Fruit fly (Drosophila melanogaster) whole organism, larva: ENCODE measurements around the gene mRpL21.

ENCODE experiments used
- noc ChIP-seq: fragments of 200-800 bp; sonication (Bioruptor generic); optimal IDR thresholded peaks from 3 replicates; lab custom pipeline; 2019; ENCODE audit warnings: missing biosample characterization, mild to moderate bottlenecking, missing genetic modification characterization, moderate library complexity

mRpL21 gene

dm6 chr3L:19230801-19231547 lies 23.9 kb downstream of the mRpL21 start:
- TF ChIP-seq noc (tag; lab: Kevin White, UChicago) = no peak

- no peak for TF ChIP-seq noc (tag; lab: Kevin White, UChicago)
Measured at dm6 chr3L:19229491-19229890, 25.4 kb downstream of the mRpL21 start.

dm6 chr3L:19228857-19229398 lies 25.9 kb downstream of the mRpL21 start:
- TF ChIP-seq noc (tag; lab: Kevin White, UChicago) = no peak

- no peak for TF ChIP-seq noc (tag; lab: Kevin White, UChicago)
Measured at dm6 chr3L:19228371-19228817, 26.5 kb downstream of the mRpL21 start.

dm6 chr3L:19225687-19226086 lies 29.2 kb downstream of the mRpL21 start:
- no peak for TF ChIP-seq noc (tag; lab: Kevin White, UChicago)

dm6 chr3L:19221455-19221854 lies 33.4 kb downstream of the mRpL21 start:
- no peak for TF ChIP-seq noc (tag; lab: Kevin White, UChicago)

- no peak for TF ChIP-seq noc (tag; lab: Kevin White, UChicago)
Measured at dm6 chr3L:19216377-19216776, 38.5 kb downstream of the mRpL21 start.

- TF ChIP-seq noc (tag; lab: Kevin White, UChicago) = no peak
Measured at dm6 chr3L:19214223-19214622, 40.6 kb downstream of the mRpL21 start.

dm6 chr3L:19205764-19206163 lies 49.1 kb downstream of the mRpL21 start:
- no peak for TF ChIP-seq noc (tag; lab: Kevin White, UChicago)

- no peak for TF ChIP-seq noc (tag; lab: Kevin White, UChicago)
Measured at dm6 chr3L:19204402-19204801, 50.5 kb downstream of the mRpL21 start.
